Fruit fly (Drosophila melanogaster): Measurements from ENCODE around the gene RpS10b.

The RpS10b gene

dm6 chrX:19615990-19616663 lies 18.3 kb downstream of the RpS10b start, which contains the start of gene CG14210 (continued):
- TF ChIP-seq CG4282 (GFP tag; optimal IDR thresholded peaks at IDR 0.05) (no peak), CG10321 (GFP tag; IDR thresholded peaks at IDR 0.05) (no peak), NC2α (GFP tag; optimal IDR thresholded peaks at IDR 0.05) (no peak), CG7928 (GFP tag; optimal IDR thresholded peaks at IDR 0.05) (no peak), CG18619 (GFP tag; optimal IDR thresholded peaks at IDR 0.05) (no peak), Gug (GFP tag; IDR thresholded peaks at IDR 0.05) (no peak), Lpt (GFP tag; optimal IDR thresholded peaks at IDR 0.05) (no peak), pb (GFP tag; optimal IDR thresholded peaks at IDR 0.05) (no peak), CG18599 (GFP tag; optimal IDR thresholded peaks at IDR 0.05) (no peak), CG13894 (tag; optimal IDR thresholded peaks at IDR 0.05) (no peak), NK7.1 (GFP tag; optimal IDR thresholded peaks at IDR 0.05) (no peak), Opbp (GFP tag; IDR thresholded peaks at IDR 0.05; ENCODE audit: partially characterized antibody) (peak; percentile 72; the same call in 2 of the 3 replicates), CG6791 (GFP tag; IDR thresholded peaks at IDR 0.05; ENCODE audit: partially characterized antibody) (peak; percentile 75; the same call in 2 of the 3 replicates), CG4730 (GFP tag; IDR thresholded peaks at IDR 0.05) (no peak), BEAF-32 (GFP tag; optimal IDR thresholded peaks at IDR 0.05) (peak; percentile 57), Ptx1 (GFP tag; IDR thresholded peaks at IDR 0.05) (no peak), gsb (GFP tag; IDR thresholded peaks at IDR 0.05) (no peak), Scr (GFP tag; IDR thresholded peaks at IDR 0.05; ENCODE audit: partially characterized antibody) (peak; percentile 66), gcm (GFP tag; optimal IDR thresholded peaks at IDR 0.05) (no peak), CG14710 (tag; optimal IDR thresholded peaks at IDR 0.05) (peak; percentile 12), CG2889 (GFP tag; IDR thresholded peaks at IDR 0.05) (no peak), CG14441 (GFP tag; IDR thresholded peaks at IDR 0.05) (no peak), Nf-YA (GFP tag; IDR thresholded peaks at IDR 0.05) (no peak), CG11093 (GFP tag; IDR thresholded peaks at IDR 0.05) (no peak), vvl (GFP tag; IDR thresholded peaks at IDR 0.05) (no peak), D (optimal IDR thresholded peaks at IDR 0.05) (no peak), D (GFP tag; optimal IDR thresholded peaks at IDR 0.05) (no peak), D19A (tag; optimal IDR thresholded peaks at IDR 0.05) (no peak), Hmr (GFP tag; optimal IDR thresholded peaks at IDR 0.05) (no peak), CG10654 (GFP tag; optimal IDR thresholded peaks at IDR 0.05) (no peak), C15 (GFP tag; IDR thresholded peaks at IDR 0.05) (no peak), Poxn (GFP tag; IDR thresholded peaks at IDR 0.05) (no peak), Sox100B (GFP tag; optimal IDR thresholded peaks at IDR 0.05) (no peak), NC2β (GFP tag; optimal IDR thresholded peaks at IDR 0.05) (no peak), CG32532 (GFP tag; IDR thresholded peaks at IDR 0.05) (no peak), ase (GFP tag; IDR thresholded peaks at IDR 0.05) (no peak), GATAe (GFP tag; conservative IDR thresholded peaks at IDR 0.05) (no peak), HLH4C (GFP tag; IDR thresholded peaks at IDR 0.05; ENCODE audit: partially characterized antibody) (peak; percentile 84), CG2116 (GFP tag; optimal IDR thresholded peaks at IDR 0.05) (peak; percentile 97), CoRest (tag; optimal IDR thresholded peaks at IDR 0.05) (no peak), CHES-1-like (GFP tag; optimal IDR thresholded peaks at IDR 0.05) (no peak), crc (GFP tag; optimal IDR thresholded peaks at IDR 0.05) (no peak), cas (GFP tag; IDR thresholded peaks at IDR 0.05) (no peak), amos (GFP tag; IDR thresholded peaks at IDR 0.05; ENCODE audit: partially characterized antibody) (peak; percentile 56; the same call in 1 of the 2 replicates), gro (GFP tag; optimal IDR thresholded peaks at IDR 0.05) (no peak), mam (GFP tag; optimal IDR thresholded peaks at IDR 0.05) (no peak), CG30403 (GFP tag; optimal IDR thresholded peaks at IDR 0.05) (no peak), seq (GFP tag; IDR thresholded peaks at IDR 0.05) (no peak), CG3065 (GFP tag; optimal IDR thresholded peaks at IDR 0.05) (no peak), danr (GFP tag; IDR thresholded peaks at IDR 0.05) (no peak), CG3281 (GFP tag; optimal IDR thresholded peaks at IDR 0.05) (no peak)

All from whole organism, embryonic.